Fruit fly (Drosophila melanogaster): ENCODE data around the gene fzr.

DNA sequence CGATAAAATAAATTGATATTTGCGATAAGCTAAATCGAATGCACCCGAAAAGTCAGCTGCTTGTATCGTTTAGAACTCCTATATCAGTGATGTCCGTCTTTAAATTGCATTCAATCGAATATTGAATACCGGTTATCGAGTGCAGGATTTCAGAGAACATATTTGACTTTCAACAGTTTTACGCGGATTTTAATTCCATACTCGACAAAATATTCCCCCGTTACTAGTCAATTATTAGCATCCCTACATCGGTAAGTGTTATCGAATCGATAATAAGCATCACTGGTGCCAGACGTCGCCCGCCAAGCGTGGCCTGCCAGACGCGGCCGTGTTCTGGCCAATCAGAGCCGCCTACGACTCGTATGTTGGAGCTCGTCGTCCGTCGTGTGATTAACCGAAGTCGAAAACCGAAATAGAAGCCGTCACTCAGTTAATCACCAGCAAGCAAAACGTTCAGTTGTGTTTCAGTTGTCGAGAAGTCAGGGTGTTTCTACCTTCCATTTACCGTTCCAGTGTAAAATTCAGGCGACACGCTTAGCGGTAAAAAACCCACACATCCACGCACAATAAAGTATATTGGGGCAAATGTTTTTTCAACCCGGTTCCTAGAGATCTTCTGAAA lies 8.6 kb upstream of the fzr start, which contains the start of gene ctp:
- TF ChIP-seq cnc (optimal IDR thresholded peaks at IDR 0.05) (no peak), ovo (GFP tag; optimal IDR thresholded peaks at IDR 0.05) (peak; percentile 92), CG5204 (GFP tag; optimal IDR thresholded peaks at IDR 0.05) (peak; percentile 68)

Data from whole organism, adult.